Worm (Caenorhabditis elegans): ENCODE measurements around the gene pole-2.
"Not testable (repeated sequence)": the region's sequence is repeated elsewhere in the genome, so short reads cannot be mapped to it uniquely, and the experiment has no call there.

DNA sequence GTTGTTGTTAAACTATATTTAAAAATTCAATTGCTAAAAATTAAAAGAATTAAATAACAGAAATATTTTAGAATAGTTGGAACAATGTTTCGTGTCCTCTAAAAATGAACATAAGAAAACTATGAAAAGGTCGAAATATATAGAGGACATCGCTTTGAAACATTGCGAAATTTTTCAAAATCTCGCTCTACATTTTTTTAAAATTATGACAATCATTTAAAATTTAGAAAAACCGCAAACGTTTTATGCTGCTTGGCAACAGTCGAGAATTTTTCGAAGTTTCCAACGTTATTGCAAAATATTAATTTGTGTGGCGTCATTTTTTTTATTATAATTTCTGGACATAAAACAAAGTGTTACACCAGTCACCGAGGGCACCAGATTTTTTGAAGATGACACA, 28.6 kb upstream of the pole-2 start, which contains the start of the genes parg-2 and ipla-5:
- TF ChIP-seq T22C8.4 (GFP tag; IDR thresholded peaks at IDR 0.05); tab-1 (GFP tag; IDR thresholded peaks at IDR 0.05); klf-2 (GFP tag; conservative IDR thresholded peaks at IDR 0.05); ztf-23 (GFP tag; IDR thresholded peaks at IDR 0.05); cog-1 (tag; optimal IDR thresholded peaks at IDR 0.05): not testable (repeated sequence)
